Worm (Caenorhabditis elegans) whole organism, L2 larva: Measurements from ENCODE around the gene B0554.2.

Source experiments
- ama-1 ChIP-seq: fragments of 150-350 bp; optimal IDR thresholded peaks from 2 replicates; lab custom pipeline; 2018; ENCODE audit warnings: inconsistent platforms
- ceh-16 ChIP-seq: fragments of 150-350 bp; optimal IDR thresholded peaks from 2 replicates; lab custom pipeline; 2014; ENCODE audit warnings: missing biosample characterization, missing genetic modification characterization
- egl-27 ChIP-seq: sonication (generic microtip); optimal IDR thresholded peaks from 3 replicates; lab custom pipeline; 2017; ENCODE audit warnings: missing biosample characterization, missing genetic modification reagents, missing genetic modification characterization
- elt-3 ChIP-seq: sonication (generic microtip); optimal IDR thresholded peaks from 2 replicates; lab custom pipeline; 2017; ENCODE audit warnings: missing biosample characterization, missing genetic modification characterization
- mbf-1 ChIP-seq: sonication (generic microtip); optimal IDR thresholded peaks from 2 replicates; lab custom pipeline; 2017; ENCODE audit warnings: missing biosample characterization, missing genetic modification characterization
- nhr-12 ChIP-seq: fragments of 150-350 bp; optimal IDR thresholded peaks from 2 replicates; lab custom pipeline; 2014; ENCODE audit warnings: missing biosample characterization, missing genetic modification characterization
- nhr-237 ChIP-seq: fragments of 150-350 bp; optimal IDR thresholded peaks from 2 replicates; lab custom pipeline; 2014; ENCODE audit warnings: missing biosample characterization, missing genetic modification characterization

- TF ChIP-seq mbf-1 (tag; lab: Kevin White, UChicago) (no peak), nhr-12 (tag; lab: Kevin White, UChicago) (no peak), ceh-16 (no peak), egl-27 (tag; lab: Kevin White, UChicago) (no peak), ama-1 (lab: Kevin White, UChicago) (no peak), nhr-237 (tag; lab: Kevin White, UChicago) (no peak), elt-3 (tag; lab: Kevin White, UChicago) (no peak)
These were observed 16.2 kb upstream of the B0554.2 start, which contains the start of gene irg-8 for ce11 chrV:417656-418353.
